Worm (Caenorhabditis elegans) whole organism, young adult: ENCODE results near the gene mif-2.

Source experiments
- B0019.2 ChIP-seq: fragments of 200-800 bp; sonication (Bioruptor generic); conservative IDR thresholded peaks from 2 replicates; pipeline ENCODE4 v1.3.6; 2022; ENCODE audit warnings: missing genetic modification reagents, missing genetic modification characterization, missing compliant biosample characterization
- B0035.1 ChIP-seq: sonication (generic microtip); optimal IDR thresholded peaks from 2 replicates; lab custom pipeline; 2016; ENCODE audit warnings: missing genetic modification characterization, mild to moderate bottlenecking, missing compliant biosample characterization, missing genotype, missing genetic modification reagents
- C06A6.2 ChIP-seq: fragments of 200-800 bp; sonication (Bioruptor generic); conservative IDR thresholded peaks from 2 replicates; pipeline ENCODE4 v1.3.6; 2022; ENCODE audit warnings: missing genetic modification characterization, missing compliant biosample characterization
- F10E7.11 ChIP-seq: sonication (generic microtip); optimal IDR thresholded peaks from 2 replicates; lab custom pipeline; 2017; ENCODE audit warnings: mild to moderate bottlenecking, missing genetic modification characterization, moderate library complexity, missing compliant biosample characterization
- F22D6.2 ChIP-seq: sonication (generic microtip); optimal IDR thresholded peaks from 2 replicates; lab custom pipeline; 2016; ENCODE audit warnings: mild to moderate bottlenecking, missing genetic modification characterization, missing compliant biosample characterization
- F33H1.4 ChIP-seq: fragments of 200-800 bp; sonication (Bioruptor generic); IDR thresholded peaks from 2 replicates; pipeline ENCODE4 v1.3.6; 2022; ENCODE audit warnings: missing genetic modification reagents, missing genetic modification characterization, missing compliant biosample characterization
- F37B4.10 ChIP-seq: fragments of 200-800 bp; sonication (Bioruptor generic); IDR thresholded peaks from 2 replicates; pipeline ENCODE4 v1.3.6; 2022; ENCODE audit warnings: missing genetic modification characterization, missing compliant biosample characterization
- F52B5.7 ChIP-seq: sonication (generic microtip); optimal IDR thresholded peaks from 2 replicates; lab custom pipeline; 2016; ENCODE audit warnings: mild to moderate bottlenecking, missing genetic modification characterization, missing compliant biosample characterization
- F57A8.1 ChIP-seq: fragments of 200-800 bp; sonication (Bioruptor generic); optimal IDR thresholded peaks from 2 replicates; lab custom pipeline; 2018; ENCODE audit warnings: mild to moderate bottlenecking, missing genetic modification characterization, moderate library complexity, missing compliant biosample characterization
- ZK185.1 ChIP-seq: sonication (generic microtip); optimal IDR thresholded peaks from 2 replicates; lab custom pipeline; 2016; ENCODE audit warnings: mild to moderate bottlenecking, missing genetic modification characterization, missing compliant biosample characterization; ENCODE audit not compliant: poor library complexity, severe bottlenecking
- aptf-2 ChIP-seq: fragments of 200-800 bp; sonication (Bioruptor generic); conservative IDR thresholded peaks from 2 replicates; pipeline ENCODE4 v1.3.6; 2022; ENCODE audit warnings: missing genetic modification reagents, missing genetic modification characterization, missing compliant biosample characterization
- atf-7 ChIP-seq: sonication (generic microtip); optimal IDR thresholded peaks from 2 replicates; lab custom pipeline; 2017; ENCODE audit warnings: mild to moderate bottlenecking, missing genetic modification characterization, missing compliant biosample characterization
- athp-1 ChIP-seq: sonication (generic microtip); optimal IDR thresholded peaks from 2 replicates; lab custom pipeline; 2017; ENCODE audit warnings: mild to moderate bottlenecking, missing genetic modification characterization, missing compliant biosample characterization
- attf-5 ChIP-seq: fragments of 200-800 bp; sonication (Bioruptor generic); optimal IDR thresholded peaks from 2 replicates; lab custom pipeline; 2018; ENCODE audit warnings: mild to moderate bottlenecking, missing genetic modification characterization, missing compliant biosample characterization
- attf-6 ChIP-seq: fragments of 200-800 bp; sonication (Bioruptor generic); IDR thresholded peaks from 2 replicates; pipeline ENCODE4 v1.3.6; 2022; ENCODE audit warnings: missing genetic modification reagents, missing genetic modification characterization, missing compliant biosample characterization
- ccch-3 ChIP-seq: fragments of 200-800 bp; sonication (Bioruptor generic); optimal IDR thresholded peaks from 2 replicates; lab custom pipeline; 2018; ENCODE audit warnings: mild to moderate bottlenecking, missing genetic modification characterization, missing compliant biosample characterization
- cebp-1 ChIP-seq, 2 experiments: fragments of 200-800 bp in 1 of 2; sonication (Bioruptor generic) in 1 of 2; sonication (generic microtip) in 1 of 2; IDR thresholded peaks in 1 of 2; optimal IDR thresholded peaks in 1 of 2; 2 replicates each; pipeline versions ENCODE4 v1.3.6 to Lab custom; 2017 to 2022; ENCODE audit warnings: missing compliant biosample characterization in 2 of 2, missing genetic modification characterization in 2 of 2, mild to moderate bottlenecking in 1 of 2, missing genetic modification reagents in 1 of 2, moderate library complexity in 1 of 2
- cebp-2 ChIP-seq: fragments of 200-800 bp; sonication (Bioruptor generic); IDR thresholded peaks from 2 replicates; pipeline ENCODE4 v1.3.6; 2022; ENCODE audit warnings: missing genetic modification characterization, missing compliant biosample characterization
- ceh-100 ChIP-seq: fragments of 200-800 bp; sonication (Bioruptor generic); IDR thresholded peaks from 2 replicates; pipeline ENCODE4 v1.3.6; 2022; ENCODE audit warnings: missing genetic modification reagents, missing genetic modification characterization, missing compliant biosample characterization
- ceh-58 ChIP-seq: fragments of 200-800 bp; sonication (Bioruptor generic); IDR thresholded peaks from 2 replicates; pipeline ENCODE4 v1.3.6; 2022; ENCODE audit warnings: missing genetic modification characterization, missing compliant biosample characterization
- dpff-1 ChIP-seq: sonication (generic microtip); optimal IDR thresholded peaks from 2 replicates; lab custom pipeline; 2017; ENCODE audit warnings: mild to moderate bottlenecking, missing genetic modification characterization, missing compliant biosample characterization
- dpl-1 ChIP-seq: fragments of 150-350 bp; optimal IDR thresholded peaks from 2 replicates; lab custom pipeline; 2014; ENCODE audit warnings: missing biosample characterization, missing genetic modification reagents, missing genetic modification characterization
- egl-18 ChIP-seq: fragments of 200-800 bp; sonication (Bioruptor generic); IDR thresholded peaks from 2 replicates; pipeline ENCODE4 v1.3.6; 2022; ENCODE audit warnings: missing genetic modification reagents, missing genetic modification characterization, missing compliant biosample characterization
- ets-4 ChIP-seq: fragments of 200-800 bp; sonication (Bioruptor generic); optimal IDR thresholded peaks from 2 replicates; lab custom pipeline; 2018; ENCODE audit warnings: mild to moderate bottlenecking, missing genetic modification characterization, missing compliant biosample characterization
- hmg-1.2 ChIP-seq: fragments of 200-800 bp; sonication (Bioruptor generic); IDR thresholded peaks from 2 replicates; pipeline ENCODE4 v1.3.6; 2022; ENCODE audit warnings: missing genetic modification reagents, missing genetic modification characterization, missing compliant biosample characterization
- let-526 ChIP-seq: fragments of 200-800 bp; sonication (Bioruptor generic); IDR thresholded peaks from 2 replicates; pipeline ENCODE4 v1.3.6; 2022; ENCODE audit warnings: missing genetic modification reagents, missing genetic modification characterization, missing compliant biosample characterization
- lin-26 ChIP-seq: fragments of 200-800 bp; sonication (Bioruptor generic); IDR thresholded peaks from 2 replicates; pipeline ENCODE4 v1.3.6; 2022; ENCODE audit warnings: missing genetic modification reagents, missing genetic modification characterization, missing compliant biosample characterization
- lin-35 ChIP-seq, 3 experiments: fragments of 150-350 bp in 2 of 3; sonication (generic microtip) in 1 of 3; optimal IDR thresholded peaks; 2 replicates each; lab custom pipeline; 2014 to 2018; ENCODE audit warnings: missing biosample characterization in 3 of 3, missing genetic modification characterization in 3 of 3, missing genetic modification reagents in 3 of 3
- lir-1 ChIP-seq: fragments of 200-800 bp; sonication (Bioruptor generic); conservative IDR thresholded peaks from 2 replicates; pipeline ENCODE4 v1.3.6; 2022; ENCODE audit warnings: missing genetic modification reagents, missing genetic modification characterization, missing compliant biosample characterization
- mcd-1 ChIP-seq: fragments of 200-800 bp; sonication (Bioruptor generic); IDR thresholded peaks from 2 replicates; pipeline ENCODE4 v1.3.6; 2022; ENCODE audit warnings: missing genetic modification reagents, missing genetic modification characterization, missing compliant biosample characterization
- nfya-2 ChIP-seq: fragments of 200-800 bp; sonication (Bioruptor generic); IDR thresholded peaks from 2 replicates; pipeline ENCODE4 v1.3.6; 2022; ENCODE audit warnings: missing genetic modification reagents, missing genetic modification characterization, missing compliant biosample characterization
- nfyb-1 ChIP-seq: fragments of 200-800 bp; sonication (Bioruptor generic); IDR thresholded peaks from 2 replicates; pipeline ENCODE4 v1.3.6; 2022; ENCODE audit warnings: missing genetic modification reagents, missing genetic modification characterization, missing compliant biosample characterization
- nhr-27 ChIP-seq: fragments of 200-800 bp; sonication (Bioruptor generic); optimal IDR thresholded peaks from 2 replicates; lab custom pipeline; 2018; ENCODE audit warnings: mild to moderate bottlenecking, missing genetic modification characterization, moderate library complexity, missing compliant biosample characterization
- rcor-1 ChIP-seq: fragments of 200-800 bp; sonication (Bioruptor generic); IDR thresholded peaks from 2 replicates; pipeline ENCODE4 v1.3.6; 2022; ENCODE audit warnings: missing genetic modification reagents, missing genetic modification characterization, missing compliant biosample characterization
- sea-2 ChIP-seq: fragments of 200-800 bp; sonication (Bioruptor generic); IDR thresholded peaks from 2 replicates; pipeline ENCODE4 v1.3.6; 2022; ENCODE audit warnings: missing genetic modification characterization, missing compliant biosample characterization
- sptf-2 ChIP-seq: fragments of 200-800 bp; sonication (Bioruptor generic); optimal IDR thresholded peaks from 2 replicates; lab custom pipeline; 2018; ENCODE audit warnings: mild to moderate bottlenecking, missing genetic modification characterization, missing compliant biosample characterization
- tbp1 ChIP-seq: fragments of 200-800 bp; sonication (Bioruptor generic); optimal IDR thresholded peaks from 2 replicates; lab custom pipeline; 2018; ENCODE audit warnings: mild to moderate bottlenecking, missing genetic modification characterization, missing compliant biosample characterization
- tlf-1 ChIP-seq: fragments of 200-800 bp; sonication (Bioruptor generic); optimal IDR thresholded peaks from 2 replicates; lab custom pipeline; 2018; ENCODE audit warnings: mild to moderate bottlenecking, missing genetic modification characterization, missing compliant biosample characterization
- zfh-2 ChIP-seq: fragments of 200-800 bp; sonication (Bioruptor generic); conservative IDR thresholded peaks from 2 replicates; pipeline ENCODE4 v1.3.6; 2022; ENCODE audit warnings: missing genetic modification reagents, missing genetic modification characterization, missing compliant biosample characterization
- ztf-18 ChIP-seq: sonication (generic microtip); optimal IDR thresholded peaks from 2 replicates; lab custom pipeline; 2016; ENCODE audit warnings: missing genotype, mild to moderate bottlenecking, missing genetic modification characterization, missing compliant biosample characterization
- ztf-22 ChIP-seq: fragments of 200-800 bp; sonication (Bioruptor generic); optimal IDR thresholded peaks from 2 replicates; lab custom pipeline; 2018; ENCODE audit warnings: mild to moderate bottlenecking, missing genetic modification characterization, moderate library complexity, missing compliant biosample characterization
- ztf-3 ChIP-seq: fragments of 200-800 bp; sonication (Bioruptor generic); optimal IDR thresholded peaks from 2 replicates; lab custom pipeline; 2018; ENCODE audit warnings: mild to moderate bottlenecking, missing genetic modification characterization, missing compliant biosample characterization

Gene mif-2

DNA sequence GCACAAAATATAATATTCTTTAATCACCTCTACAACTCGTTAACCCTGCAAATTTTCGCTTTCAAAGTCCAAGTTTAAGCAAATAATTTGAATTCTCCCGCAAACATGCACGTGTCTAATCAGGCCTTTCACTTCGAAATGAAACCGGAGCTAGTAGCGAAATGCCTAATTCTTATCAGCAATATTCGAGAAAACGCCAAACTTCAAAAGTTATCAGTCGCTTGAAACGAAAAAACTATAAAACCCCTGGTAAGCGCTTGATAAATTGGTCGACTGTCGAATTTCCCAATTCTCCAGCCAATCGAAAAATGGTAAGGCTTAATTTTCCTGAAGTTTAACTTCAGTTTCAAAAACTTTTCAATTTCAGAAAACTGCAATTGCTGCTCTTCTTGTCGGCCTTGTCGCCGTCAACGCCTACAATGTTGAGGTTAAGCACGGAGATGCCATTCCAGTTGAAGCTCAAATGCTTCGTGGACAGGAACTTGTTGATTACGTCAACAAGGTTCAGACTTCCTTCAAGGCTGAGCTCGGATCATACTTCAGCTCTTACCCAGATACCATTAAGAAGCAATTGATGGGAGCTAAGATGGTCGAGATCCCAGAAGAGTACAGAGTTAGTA lies 24.7 kb upstream of the mif-2 start, which contains the start of gene cpr-9 (continued):
- TF ChIP-seq let-526 (GFP tag; lab: Robert Waterston, UW) (peak; percentile 54; the same call in 1 of the 2 replicates), cebp-2 (GFP tag; lab: Robert Waterston, UW) (no peak), egl-18 (no peak), F10E7.11 (tag; lab: Kevin White, UChicago) (no peak), ztf-18 (tag; lab: Kevin White, UChicago) (no peak), cebp-1 (GFP tag; IDR thresholded peaks at IDR 0.05; lab: Robert Waterston, UW) (no peak), cebp-1 (tag; optimal IDR thresholded peaks at IDR 0.05; lab: Kevin White, UChicago) (peak; percentile 24), ZK185.1 (tag; lab: Kevin White, UChicago) (peak; percentile 13), F52B5.7 (tag; lab: Kevin White, UChicago) (no peak), nfyb-1 (GFP tag; lab: Robert Waterston, UW) (no peak), tbp1 (GFP tag; lab: Kevin White, UChicago) (peak; percentile 1), F33H1.4 (GFP tag; lab: Robert Waterston, UW) (no peak)

- 0 out of 2 replicates have a peak, but pooled peaks have one; percentile 15 for TF ChIP-seq ceh-58 (GFP tag; lab: Robert Waterston, UW)
- TF ChIP-seq C06A6.2 (GFP tag; lab: Robert Waterston, UW): peak; percentile 72; the same call in 1 of the 2 replicates
- peak; percentile 92 for TF ChIP-seq atf-7 (tag; lab: Kevin White, UChicago)
- no peak for TF ChIP-seq egl-18
- peak; percentile 29; the same call in 1 of the 2 replicates for TF ChIP-seq F33H1.4 (GFP tag; lab: Robert Waterston, UW)
- peak; percentile 80 for TF ChIP-seq mcd-1 (GFP tag; lab: Robert Waterston, UW)
- TF ChIP-seq dpl-1 (GFP tag; lab: Kevin White, UChicago): no peak
- peak; percentile 75 for TF ChIP-seq ztf-18 (tag; lab: Kevin White, UChicago)
- peak; percentile 85 for TF ChIP-seq F52B5.7 (tag; lab: Kevin White, UChicago)
- peak; percentile 75 for TF ChIP-seq dpff-1
- TF ChIP-seq lin-26 (GFP tag; lab: Robert Waterston, UW): peak; percentile 92
- TF ChIP-seq ztf-22: peak; percentile 94
- TF ChIP-seq B0035.1: peak; percentile 72
- TF ChIP-seq sea-2 (GFP tag; lab: Robert Waterston, UW): no peak
- TF ChIP-seq B0019.2 (GFP tag; lab: Robert Waterston, UW): no peak
- TF ChIP-seq hmg-1.2 (GFP tag; lab: Robert Waterston, UW): peak; percentile 83
- TF ChIP-seq tlf-1: peak; percentile 75
- TF ChIP-seq F22D6.2: peak; percentile 23
- TF ChIP-seq nfya-2: no peak
- peak; percentile 85 for TF ChIP-seq ZK185.1 (tag; lab: Kevin White, UChicago)
- no peak for TF ChIP-seq ccch-3
- TF ChIP-seq lir-1: peak; percentile 59; the same call in 1 of the 2 replicates
- TF ChIP-seq ztf-3 (GFP tag; lab: Kevin White, UChicago): no peak
- peak; percentile 64 for TF ChIP-seq attf-5 (GFP tag; lab: Kevin White, UChicago)
- no peak for TF ChIP-seq zfh-2 (GFP tag; lab: Robert Waterston, UW)
- TF ChIP-seq let-526 (GFP tag; lab: Robert Waterston, UW): peak; percentile 77
- TF ChIP-seq F57A8.1 (GFP tag; lab: Kevin White, UChicago): peak; percentile 83
- peak; percentile 81 for TF ChIP-seq nhr-27
- TF ChIP-seq aptf-2 (GFP tag; lab: Robert Waterston, UW): no peak
- peak; percentile 96 for TF ChIP-seq ets-4 (GFP tag; lab: Kevin White, UChicago)
- TF ChIP-seq F37B4.10 (GFP tag; lab: Robert Waterston, UW): no peak
- TF ChIP-seq attf-6: no peak; the same call in 1 of the 2 replicates
- peak; percentile 79 for TF ChIP-seq ceh-100
- TF ChIP-seq lin-35 (GFP tag; optimal IDR thresholded peaks at IDR 0.05; lab: Kevin White, UChicago): peak in 1 of 3 experiments; percentile 85
- peak; percentile 59 for TF ChIP-seq athp-1 (tag; lab: Kevin White, UChicago)
- TF ChIP-seq rcor-1: peak; percentile 87
- TF ChIP-seq sptf-2 (GFP tag; lab: Kevin White, UChicago): peak; percentile 82
Observed at ce11 chrV:12001747-12002456, 23.6 kb upstream of the mif-2 start, which contains the start of gene gcy-33. Gene gcy-33, minus strand, starts transcription at chrV:12001797.
